Worm (Caenorhabditis elegans): ENCODE measurements around the gene C32D5.7.

The C32D5.7 gene

ce11 chrII:6351887-6352286, 12.0 kb upstream of the C32D5.7 start, which contains the start of gene C32D5.10:
Gene C32D5.10, minus strand, starts transcription at chrII:6351987.
- TF ChIP-seq nhr-76 (tag; optimal IDR thresholded peaks at IDR 0.05) (no peak), egl-27 (tag; optimal IDR thresholded peaks at IDR 0.05) (no peak), nhr-23 (tag; optimal IDR thresholded peaks at IDR 0.05) (peak; percentile 13), elt-1 (tag; optimal IDR thresholded peaks at IDR 0.05) (no peak)

- TF ChIP-seq unc-39 (tag; optimal IDR thresholded peaks at IDR 0.05) = no peak
- no peak for TF ChIP-seq egl-5 (tag; optimal IDR thresholded peaks at IDR 0.05)
- no peak for TF ChIP-seq ceh-82 (tag; optimal IDR thresholded peaks at IDR 0.05)
- no peak for TF ChIP-seq mdl-1 (tag; optimal IDR thresholded peaks at IDR 0.05)
- no peak for TF ChIP-seq daf-12 (tag; optimal IDR thresholded peaks at IDR 0.05)
- no peak for TF ChIP-seq eor-1 (tag; optimal IDR thresholded peaks at IDR 0.05)
- no peak for TF ChIP-seq fkh-2 (tag; optimal IDR thresholded peaks at IDR 0.05)
- no peak for TF ChIP-seq zag-1 (tag; optimal IDR thresholded peaks at IDR 0.05)
- TF ChIP-seq nhr-23 (tag; optimal IDR thresholded peaks at IDR 0.05) = no peak
- TF ChIP-seq nhr-237 (tag; optimal IDR thresholded peaks at IDR 0.05) = no peak
- no peak for TF ChIP-seq nhr-11 (tag; optimal IDR thresholded peaks at IDR 0.05)
- TF ChIP-seq ztf-11 (tag; optimal IDR thresholded peaks at IDR 0.05) = no peak
- TF ChIP-seq ceh-28 (tag; optimal IDR thresholded peaks at IDR 0.05) = no peak
- TF ChIP-seq pqm-1 (tag; optimal IDR thresholded peaks at IDR 0.05) = no peak
- no peak for TF ChIP-seq snpc-4 (tag; optimal IDR thresholded peaks at IDR 0.05)
- TF ChIP-seq jun-1 (tag; optimal IDR thresholded peaks at IDR 0.05) = no peak
- TF ChIP-seq aly-2 (tag; optimal IDR thresholded peaks at IDR 0.05) = no peak
- TF ChIP-seq R02D3.7 (tag; optimal IDR thresholded peaks at IDR 0.05) = no peak
- TF ChIP-seq egl-27 (tag; optimal IDR thresholded peaks at IDR 0.05) = no peak
- TF ChIP-seq lin-15B (tag; optimal IDR thresholded peaks at IDR 0.05) = no peak
Measured at ce11 chrII:6349968-6350367, 10.1 kb upstream of the C32D5.7 start.

- peak; percentile 85 for TF ChIP-seq nhr-43 (tag; optimal IDR thresholded peaks at IDR 0.05; ENCODE audit: poor library complexity, severe bottlenecking)
- no peak for TF ChIP-seq nhr-12 (tag; optimal IDR thresholded peaks at IDR 0.05)
- TF ChIP-seq nhr-28 (tag; optimal IDR thresholded peaks at IDR 0.05) = no peak
- no peak for TF ChIP-seq fos-1 (tag; optimal IDR thresholded peaks at IDR 0.05)
- no peak for TF ChIP-seq elt-3 (tag; optimal IDR thresholded peaks at IDR 0.05)
- peak; percentile 74 for TF ChIP-seq ceh-28 (tag; optimal IDR thresholded peaks at IDR 0.05)
- TF ChIP-seq nhr-237 (tag; optimal IDR thresholded peaks at IDR 0.05) = no peak
- TF ChIP-seq ceh-9 (tag; optimal IDR thresholded peaks at IDR 0.05) = no peak
- TF ChIP-seq ZK546.5 (tag; optimal IDR thresholded peaks at IDR 0.05) = no peak
- TF ChIP-seq snpc-4 (tag; optimal IDR thresholded peaks at IDR 0.05) = no peak
- TF ChIP-seq unc-62 (GFP tag; optimal IDR thresholded peaks at IDR 0.05) = peak; percentile 71
- no peak for TF ChIP-seq ceh-82 (tag; optimal IDR thresholded peaks at IDR 0.05)
- TF ChIP-seq nhr-67 (tag; optimal IDR thresholded peaks at IDR 0.05) = no peak
- no peak for TF ChIP-seq ceh-16 (tag; optimal IDR thresholded peaks at IDR 0.05)
- peak; percentile 62 for TF ChIP-seq tbx-2 (tag; optimal IDR thresholded peaks at IDR 0.05)
- peak; percentile 66 for TF ChIP-seq mdl-1 (tag; optimal IDR thresholded peaks at IDR 0.05)
- TF ChIP-seq elt-1 (tag; optimal IDR thresholded peaks at IDR 0.05) = peak; percentile 74
- peak; percentile 94 for TF ChIP-seq nfya-1 (tag; optimal IDR thresholded peaks at IDR 0.05; ENCODE audit: insufficient read depth)
- no peak for TF ChIP-seq nhr-76 (tag; optimal IDR thresholded peaks at IDR 0.05)
- TF ChIP-seq nhr-23 (tag; optimal IDR thresholded peaks at IDR 0.05) = peak; percentile 93
- peak; percentile 55 for TF ChIP-seq R02D3.7 (tag; optimal IDR thresholded peaks at IDR 0.05)
- TF ChIP-seq nhr-11 (tag; optimal IDR thresholded peaks at IDR 0.05) = peak; percentile 81
- no peak for TF ChIP-seq daf-12 (tag; optimal IDR thresholded peaks at IDR 0.05)
- TF ChIP-seq lin-39 (tag; optimal IDR thresholded peaks at IDR 0.05) = peak; percentile 92
- peak; percentile 79 for TF ChIP-seq egl-5 (tag; optimal IDR thresholded peaks at IDR 0.05)
- no peak for TF ChIP-seq unc-39 (tag; optimal IDR thresholded peaks at IDR 0.05)
- TF ChIP-seq egl-27 (tag; optimal IDR thresholded peaks at IDR 0.05) = peak; percentile 50
- no peak for TF ChIP-seq ztf-4 (tag; optimal IDR thresholded peaks at IDR 0.05)
- TF ChIP-seq ama-1 (optimal IDR thresholded peaks at IDR 0.05) = peak; percentile 98
- peak; percentile 94 for TF ChIP-seq pha-4 (tag; optimal IDR thresholded peaks at IDR 0.05)
- TF ChIP-seq fkh-2 (tag; optimal IDR thresholded peaks at IDR 0.05) = no peak
- TF ChIP-seq nhr-77 (tag; optimal IDR thresholded peaks at IDR 0.05) = peak; percentile 18
- peak; percentile 94 for TF ChIP-seq jun-1 (tag; optimal IDR thresholded peaks at IDR 0.05)
- TF ChIP-seq lin-15B (tag; optimal IDR thresholded peaks at IDR 0.05) = peak; percentile 83
- TF ChIP-seq elt-2 (tag; optimal IDR thresholded peaks at IDR 0.05) = peak; percentile 87
- TF ChIP-seq pqm-1 (tag; optimal IDR thresholded peaks at IDR 0.05) = peak; percentile 75
- no peak for TF ChIP-seq zag-1 (tag; optimal IDR thresholded peaks at IDR 0.05)
- TF ChIP-seq skn-1 (tag; optimal IDR thresholded peaks at IDR 0.05) = peak; percentile 89
- no peak for TF ChIP-seq ztf-11 (tag; optimal IDR thresholded peaks at IDR 0.05)
- TF ChIP-seq hmg-11 (tag; optimal IDR thresholded peaks at IDR 0.05) = peak; percentile 94
- peak; percentile 98 for TF ChIP-seq nhr-25 (tag; optimal IDR thresholded peaks at IDR 0.05)
- peak; percentile 53 for TF ChIP-seq fkh-10 (GFP tag; optimal IDR thresholded peaks at IDR 0.05)
- TF ChIP-seq mml-1 (tag; optimal IDR thresholded peaks at IDR 0.05) = no peak
- TF ChIP-seq lsy-12 (tag; optimal IDR thresholded peaks at IDR 0.05) = peak; percentile 79
- TF ChIP-seq aly-2 (tag; optimal IDR thresholded peaks at IDR 0.05) = no peak
- no peak for TF ChIP-seq sea-2 (GFP tag; optimal IDR thresholded peaks at IDR 0.05)
- no peak for TF ChIP-seq eor-1 (tag; optimal IDR thresholded peaks at IDR 0.05)
Measured at ce11 chrII:6348360-6348759, 8.5 kb upstream of the C32D5.7 start.

Data from whole organism, L3 larva.